Worm (Caenorhabditis elegans) whole organism, L4 larva: Measurements from ENCODE around the gene kin-18.

ENCODE experiments used
- D1046.2 ChIP-seq: fragments of 200-800 bp; sonication (Bioruptor generic); IDR thresholded peaks from 2 replicates; pipeline ENCODE4 v1.3.6; 2022; ENCODE audit warnings: missing genetic modification characterization, missing compliant biosample characterization
- F49E8.2 ChIP-seq: sonication (generic microtip); optimal IDR thresholded peaks from 2 replicates; lab custom pipeline; 2016; ENCODE audit warnings: missing compliant biosample characterization, mild to moderate bottlenecking, missing genetic modification characterization, borderline replicate concordance
- R02D3.7 ChIP-seq: fragments of 150-350 bp; sonication (generic microtip); optimal IDR thresholded peaks from 3 replicates; lab custom pipeline; 2014; ENCODE audit warnings: missing biosample characterization, missing genetic modification characterization
- Y48G9A.11 ChIP-seq: fragments of 200-800 bp; sonication (Bioruptor generic); IDR thresholded peaks from 2 replicates; pipeline ENCODE4 v1.3.6; 2022; ENCODE audit warnings: missing genetic modification reagents, missing genetic modification characterization, missing compliant biosample characterization
- ZK337.2 ChIP-seq: fragments of 200-800 bp; sonication (Bioruptor generic); IDR thresholded peaks from 2 replicates; pipeline ENCODE4 v1.3.6; 2022; ENCODE audit warnings: missing genetic modification reagents, missing genetic modification characterization, missing compliant biosample characterization
- aha-1 ChIP-seq: fragments of 150-350 bp; peaks from one replicate; lab custom pipeline; 2014; ENCODE audit warnings: missing biosample characterization, missing genetic modification characterization
- ama-1 ChIP-seq: fragments of 150-350 bp; optimal IDR thresholded peaks from 2 replicates; lab custom pipeline; 2014; ENCODE audit warnings: inconsistent platforms, mixed read lengths
- arid-1 ChIP-seq: fragments of 200-800 bp; sonication (Bioruptor generic); conservative IDR thresholded peaks from 2 replicates; pipeline ENCODE4 v1.3.6; 2022; ENCODE audit warnings: missing genetic modification reagents, missing genetic modification characterization, missing compliant biosample characterization
- attf-4 ChIP-seq: sonication (generic microtip); optimal IDR thresholded peaks from 3 replicates; lab custom pipeline; 2017; ENCODE audit warnings: missing biosample characterization, missing genetic modification characterization
- ceh-20 ChIP-seq: fragments of 200-800 bp; sonication (Bioruptor generic); IDR thresholded peaks from 2 replicates; pipeline ENCODE4 v1.3.6; 2022; ENCODE audit warnings: missing genetic modification reagents, missing genetic modification characterization, missing compliant biosample characterization
- ceh-62 ChIP-seq: sonication (generic microtip); optimal IDR thresholded peaks from 2 replicates; lab custom pipeline; 2017; ENCODE audit warnings: missing biosample characterization, missing genetic modification characterization
- ces-1 ChIP-seq: fragments of 150-350 bp; sonication (generic microtip); optimal IDR thresholded peaks from 4 replicates; lab custom pipeline; 2014; ENCODE audit warnings: missing biosample characterization, missing genetic modification reagents, missing genetic modification characterization
- cey-2 ChIP-seq: sonication (generic microtip); optimal IDR thresholded peaks from 3 replicates; lab custom pipeline; 2017; ENCODE audit warnings: missing genetic modification characterization, mild to moderate bottlenecking, missing compliant biosample characterization, antibody characterized with exemption, borderline replicate concordance; ENCODE audit not compliant: insufficient read depth
- dmd-6 ChIP-seq: fragments of 200-800 bp; sonication (Bioruptor generic); IDR thresholded peaks from 2 replicates; pipeline ENCODE4 v1.3.6; 2022; ENCODE audit warnings: missing genetic modification reagents, missing genetic modification characterization, missing compliant biosample characterization
- dpl-1 ChIP-seq: fragments of 150-350 bp; optimal IDR thresholded peaks from 2 replicates; lab custom pipeline; 2014; ENCODE audit warnings: missing biosample characterization, missing genetic modification reagents, missing genetic modification characterization
- dve-1 ChIP-seq: sonication (generic microtip); optimal IDR thresholded peaks from 2 replicates; lab custom pipeline; 2017; ENCODE audit warnings: antibody characterized with exemption, mild to moderate bottlenecking, missing genetic modification characterization, missing compliant biosample characterization; ENCODE audit not compliant: insufficient read depth
- egl-27 ChIP-seq: sonication (generic microtip); optimal IDR thresholded peaks from 3 replicates; lab custom pipeline; 2017; ENCODE audit warnings: missing biosample characterization, missing genetic modification reagents, missing genetic modification characterization
- fos-1 ChIP-seq: fragments of 150-350 bp; optimal IDR thresholded peaks from 2 replicates; lab custom pipeline; 2014; ENCODE audit warnings: missing biosample characterization, missing genetic modification characterization
- gei-8 ChIP-seq: fragments of 200-800 bp; sonication (Bioruptor generic); optimal IDR thresholded peaks from 2 replicates; lab custom pipeline; 2018; ENCODE audit warnings: mild to moderate bottlenecking, missing genetic modification characterization, missing compliant biosample characterization
- hlh-11 ChIP-seq: fragments of 200-800 bp; sonication (Bioruptor generic); optimal IDR thresholded peaks from 2 replicates; lab custom pipeline; 2018; ENCODE audit warnings: mild to moderate bottlenecking, missing genetic modification characterization, missing compliant biosample characterization
- hlh-30 ChIP-seq: sonication (generic microtip); optimal IDR thresholded peaks from 2 replicates; lab custom pipeline; 2017; ENCODE audit warnings: antibody characterized with exemption, mild to moderate bottlenecking, missing genetic modification characterization, missing compliant biosample characterization; ENCODE audit not compliant: insufficient read depth
- lin-1 ChIP-seq: fragments of 200-800 bp; sonication (Bioruptor generic); IDR thresholded peaks from 2 replicates; pipeline ENCODE4 v1.3.6; 2022; ENCODE audit warnings: missing genetic modification reagents, missing genetic modification characterization, missing compliant biosample characterization
- lin-15B ChIP-seq: fragments of 150-350 bp; sonication (generic microtip); optimal IDR thresholded peaks from 3 replicates; lab custom pipeline; 2014; ENCODE audit warnings: missing biosample characterization, missing genetic modification characterization
- lsy-2 ChIP-seq, 2 experiments: fragments of 150-350 bp in 1 of 2; sonication (generic microtip) in 1 of 2; optimal IDR thresholded peaks; 2 replicates each; lab custom pipeline; 2014 to 2017; ENCODE audit warnings: missing biosample characterization in 2 of 2, missing genetic modification characterization in 2 of 2
- mdl-1 ChIP-seq, 2 experiments: fragments of 150-350 bp in 1 of 2; sonication (generic microtip) in 1 of 2; optimal IDR thresholded peaks; 2 replicates each; lab custom pipeline; 2014 to 2017; ENCODE audit warnings: missing biosample characterization in 2 of 2, missing genetic modification characterization in 2 of 2
- mdt-29 ChIP-seq: fragments of 200-800 bp; sonication (Bioruptor generic); IDR thresholded peaks from 2 replicates; pipeline ENCODE4 v1.3.6; 2022; ENCODE audit warnings: missing genetic modification reagents, missing genetic modification characterization, missing compliant biosample characterization
- mes-2 ChIP-seq: sonication (generic microtip); optimal IDR thresholded peaks from 2 replicates; lab custom pipeline; 2016; ENCODE audit warnings: missing genotype, mild to moderate bottlenecking, missing genetic modification characterization, missing compliant biosample characterization; ENCODE audit not compliant: poor library complexity, severe bottlenecking
- nhr-11 ChIP-seq: fragments of 150-350 bp; optimal IDR thresholded peaks from 2 replicates; lab custom pipeline; 2014; ENCODE audit warnings: missing biosample characterization, missing genetic modification characterization
- nhr-25 ChIP-seq: sonication (generic microtip); optimal IDR thresholded peaks from 2 replicates; lab custom pipeline; 2017; ENCODE audit warnings: missing genetic modification characterization, mild to moderate bottlenecking, missing compliant biosample characterization, antibody characterized with exemption, moderate library complexity, borderline replicate concordance; ENCODE audit not compliant: insufficient read depth
- nhr-28 ChIP-seq: fragments of 150-350 bp; optimal IDR thresholded peaks from 2 replicates; lab custom pipeline; 2014; ENCODE audit warnings: missing biosample characterization, missing genetic modification characterization
- nhr-41 ChIP-seq: fragments of 200-800 bp; sonication (Bioruptor generic); IDR thresholded peaks from 2 replicates; pipeline ENCODE4 v1.3.6; 2022; ENCODE audit warnings: missing genetic modification reagents, missing genetic modification characterization, missing compliant biosample characterization
- nhr-42 ChIP-seq: fragments of 200-800 bp; sonication (Bioruptor generic); IDR thresholded peaks from 2 replicates; pipeline ENCODE4 v1.3.6; 2022; ENCODE audit warnings: missing genetic modification characterization, missing compliant biosample characterization
- nhr-48 ChIP-seq: sonication (generic microtip); optimal IDR thresholded peaks from 2 replicates; lab custom pipeline; 2016; ENCODE audit warnings: mild to moderate bottlenecking, missing genetic modification characterization, missing compliant biosample characterization
- nhr-76 ChIP-seq: fragments of 150-350 bp; optimal IDR thresholded peaks from 2 replicates; lab custom pipeline; 2014; ENCODE audit warnings: missing biosample characterization, missing genetic modification characterization
- nhr-77 ChIP-seq: fragments of 150-350 bp; optimal IDR thresholded peaks from 2 replicates; lab custom pipeline; 2014; ENCODE audit warnings: missing biosample characterization, missing genetic modification characterization
- pha-4 ChIP-seq, 2 experiments: fragments of 150-350 bp in 1 of 2; fragments of 200-800 bp in 1 of 2; sonication (Bioruptor generic) in 1 of 2; IDR thresholded peaks in 1 of 2; optimal IDR thresholded peaks in 1 of 2; 2 replicates each; pipeline versions ENCODE4 v1.3.6 to Lab custom; 2014 to 2022; ENCODE audit warnings: missing genetic modification characterization in 2 of 2, missing genetic modification reagents in 2 of 2, missing biosample characterization in 1 of 2, missing compliant biosample characterization in 1 of 2
- pqm-1 ChIP-seq: sonication (generic microtip); optimal IDR thresholded peaks from 2 replicates; lab custom pipeline; 2017; ENCODE audit warnings: missing biosample characterization, missing genetic modification characterization
- rbr-2 ChIP-seq: sonication (generic microtip); optimal IDR thresholded peaks from 2 replicates; lab custom pipeline; 2016; ENCODE audit warnings: missing genotype, missing genetic modification characterization, missing compliant biosample characterization
- saeg-2 ChIP-seq: fragments of 200-800 bp; sonication (Bioruptor generic); IDR thresholded peaks from 2 replicates; pipeline ENCODE4 v1.3.6; 2022; ENCODE audit warnings: missing genetic modification reagents, missing genetic modification characterization, missing compliant biosample characterization
- set-16 ChIP-seq: fragments of 200-800 bp; sonication (Bioruptor generic); IDR thresholded peaks from 2 replicates; pipeline ENCODE4 v1.3.6; 2022; ENCODE audit warnings: missing genetic modification reagents, missing genetic modification characterization, missing compliant biosample characterization
- skn-1 ChIP-seq: fragments of 150-350 bp; optimal IDR thresholded peaks from 2 replicates; lab custom pipeline; 2014; ENCODE audit warnings: missing biosample characterization, missing genetic modification characterization
- snpc-4 ChIP-seq: fragments of 150-350 bp; optimal IDR thresholded peaks from 2 replicates; lab custom pipeline; 2014; ENCODE audit warnings: missing biosample characterization, missing genetic modification characterization
- spr-3 ChIP-seq: fragments of 200-800 bp; sonication (Bioruptor generic); optimal IDR thresholded peaks from 2 replicates; lab custom pipeline; 2018; ENCODE audit warnings: mild to moderate bottlenecking, missing genetic modification characterization, missing compliant biosample characterization
- tag-97 ChIP-seq: fragments of 200-800 bp; sonication (Bioruptor generic); IDR thresholded peaks from 2 replicates; pipeline ENCODE4 v1.3.6; 2022; ENCODE audit warnings: missing genetic modification characterization, missing compliant biosample characterization
- unc-130 ChIP-seq: sonication (generic microtip); optimal IDR thresholded peaks from 2 replicates; lab custom pipeline; 2016; ENCODE audit warnings: missing genetic modification reagents, missing genetic modification characterization, missing compliant biosample characterization
- unc-62 ChIP-seq, 3 experiments: fragments of 150-350 bp in 1 of 3; sonication (generic microtip); optimal IDR thresholded peaks in 2 of 3; peaks in 1 of 3; 1 replicate in 1 of 3; 2 replicates in 2 of 3; lab custom pipeline; 2014 to 2017; ENCODE audit warnings: missing biosample characterization in 3 of 3, missing genetic modification characterization in 3 of 3, missing genetic modification reagents in 3 of 3, missing genotype in 1 of 3
- zip-11 ChIP-seq: fragments of 200-800 bp; sonication (Bioruptor generic); IDR thresholded peaks from 2 replicates; pipeline ENCODE4 v1.3.6; 2022; ENCODE audit warnings: missing genetic modification characterization, missing compliant biosample characterization

The kin-18 gene

DNA sequence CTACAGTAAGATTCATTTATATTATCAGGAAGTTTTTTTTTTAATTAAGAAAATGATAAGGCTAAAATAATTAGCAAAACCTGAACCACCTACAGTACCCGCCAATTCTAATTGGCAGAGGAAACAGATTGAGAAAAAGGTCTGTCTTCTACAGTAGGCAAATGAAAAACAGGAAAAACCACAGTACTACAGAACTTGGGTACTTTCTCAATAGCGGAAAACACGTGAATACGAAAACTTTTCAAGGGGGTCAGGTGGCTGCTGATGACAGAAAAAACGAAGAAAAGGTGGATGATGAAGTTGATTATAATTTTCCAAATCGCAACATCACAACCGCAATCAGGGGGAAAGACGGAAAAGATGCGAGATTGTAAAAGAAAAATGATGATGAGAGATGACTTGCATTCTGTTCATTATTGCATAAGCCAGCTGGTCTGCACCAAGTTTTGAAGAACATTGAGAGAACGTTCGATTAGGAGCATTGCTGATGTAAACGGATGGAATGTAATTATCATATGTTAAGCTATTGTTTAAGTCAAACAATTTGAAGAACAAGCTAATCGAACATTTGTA, 26.1 kb downstream of the kin-18 start:
- no peak for TF ChIP-seq fos-1 (tag; lab: Kevin White, UChicago)
- peak in 1 of 2 experiments; percentile 26 for TF ChIP-seq lsy-2 (tag; optimal IDR thresholded peaks at IDR 0.05; lab: Kevin White, UChicago)
- TF ChIP-seq lin-1 (GFP tag; lab: Robert Waterston, UW) = no peak
- peak; percentile 80 for TF ChIP-seq hlh-30 (tag; lab: Kevin White, UChicago)
- TF ChIP-seq unc-62 (GFP tag; optimal IDR thresholded peaks at IDR 0.05 in 1 of 2; lab: Kevin White, UChicago) = peak in 1 of 2 experiments; percentile 78
- no peak for TF ChIP-seq unc-62 (tag; optimal IDR thresholded peaks at IDR 0.05; lab: Kevin White, UChicago)
- TF ChIP-seq lin-15B = no peak
- TF ChIP-seq nhr-28 (tag; lab: Kevin White, UChicago) = peak; percentile 56
- no peak; the same call in 1 of the 2 replicates for TF ChIP-seq dmd-6 (GFP tag; lab: Robert Waterston, UW)
- TF ChIP-seq hlh-11 (tag; lab: Kevin White, UChicago) = peak; percentile 22
- TF ChIP-seq nhr-11 = peak; percentile 81
- TF ChIP-seq nhr-48 (tag; lab: Kevin White, UChicago) = peak; percentile 60
- TF ChIP-seq mdl-1 (tag; optimal IDR thresholded peaks at IDR 0.05; lab: Kevin White, UChicago) = peak in 1 of 2 experiments; percentile 73
- peak; percentile 60 for TF ChIP-seq cey-2 (tag; lab: Kevin White, UChicago)
- TF ChIP-seq, all 104 proteins: peak for 9

DNA sequence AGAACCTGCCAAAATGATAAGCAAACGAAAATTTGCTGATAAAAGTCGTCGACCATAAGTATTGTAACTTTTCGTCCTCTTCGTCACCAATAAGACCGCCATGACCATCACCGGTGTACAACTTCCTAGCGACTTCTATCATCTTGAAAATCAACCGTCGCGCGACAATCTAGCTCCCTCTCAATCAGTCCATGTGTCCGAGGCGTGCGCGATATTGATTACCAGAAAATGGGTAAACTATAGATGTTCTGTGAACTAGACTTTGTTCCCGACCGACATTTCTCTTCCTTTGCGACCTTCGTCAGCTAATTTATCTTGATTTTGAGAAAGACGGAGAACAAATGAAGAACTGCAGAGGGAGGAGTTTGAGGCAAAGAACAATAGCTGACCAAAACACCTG, 26.9 kb downstream of the kin-18 start:
- TF ChIP-seq pqm-1 (tag; lab: Kevin White, UChicago) (no peak), mes-2 (tag; lab: Kevin White, UChicago) (no peak), nhr-25 (tag; lab: Kevin White, UChicago) (no peak), ceh-62 (no peak), ces-1 (GFP tag; lab: Kevin White, UChicago) (no peak), pha-4 (GFP tag; IDR thresholded peaks at IDR 0.05; lab: Robert Waterston, UW) (no peak), pha-4 (tag; optimal IDR thresholded peaks at IDR 0.05; lab: Kevin White, UChicago) (no peak), F49E8.2 (no peak), rbr-2 (tag; lab: Kevin White, UChicago) (no peak), ZK337.2 (GFP tag; lab: Robert Waterston, UW) (no peak), aha-1 (peak; percentile 84), nhr-42 (GFP tag; lab: Robert Waterston, UW) (no peak), snpc-4 (tag; lab: Kevin White, UChicago) (no peak), spr-3 (GFP tag; lab: Kevin White, UChicago) (no peak), attf-4 (tag; lab: Kevin White, UChicago) (no peak), set-16 (GFP tag; lab: Robert Waterston, UW) (no peak), lsy-2 (tag; optimal IDR thresholded peaks at IDR 0.05; lab: Kevin White, UChicago) (peak in 1 of 2 experiments; percentile 40), D1046.2 (GFP tag; lab: Robert Waterston, UW) (no peak), mdt-29 (GFP tag; lab: Robert Waterston, UW) (no peak), ceh-20 (no peak), dve-1 (tag; lab: Kevin White, UChicago) (peak; percentile 28), skn-1 (tag; lab: Kevin White, UChicago) (no peak), hlh-11 (tag; lab: Kevin White, UChicago) (peak; percentile 54), nhr-41 (no peak), saeg-2 (GFP tag; lab: Robert Waterston, UW) (no peak), nhr-76 (no peak), arid-1 (GFP tag; lab: Robert Waterston, UW) (no peak), dpl-1 (no peak), nhr-28 (tag; lab: Kevin White, UChicago) (peak; percentile 1), nhr-77 (no peak), egl-27 (tag; lab: Kevin White, UChicago) (no peak), hlh-30 (tag; lab: Kevin White, UChicago) (no peak), ama-1 (no peak), zip-11 (GFP tag; lab: Robert Waterston, UW) (no peak), cey-2 (tag; lab: Kevin White, UChicago) (no peak), R02D3.7 (tag; lab: Kevin White, UChicago) (no peak), Y48G9A.11 (GFP tag; lab: Robert Waterston, UW) (no peak), tag-97 (no peak), gei-8 (no peak), unc-130 (GFP tag; lab: Kevin White, UChicago) (no peak)
